Fruit fly (Drosophila melanogaster) whole organism, embryonic: ENCODE results near the gene AnxB9.

Experiments used
- Asciz ChIP-seq: fragments of 200-800 bp; sonication (Bioruptor generic); optimal IDR thresholded peaks from 2 replicates; lab custom pipeline; 2017; ENCODE audit warnings: missing biosample characterization, mild to moderate bottlenecking, missing genetic modification characterization, missing genetic modification reagents
- B-H2 ChIP-seq: fragments of 200-800 bp; sonication (Bioruptor generic); optimal IDR thresholded peaks from 2 replicates; lab custom pipeline; 2018; ENCODE audit warnings: missing biosample characterization, mild to moderate bottlenecking, missing genetic modification characterization
- Blimp-1 ChIP-seq: fragments of 200-800 bp; sonication (Bioruptor generic); optimal IDR thresholded peaks from 3 replicates; lab custom pipeline; 2018; ENCODE audit warnings: missing biosample characterization, missing genetic modification characterization, mild to moderate bottlenecking, moderate library complexity, missing genetic modification reagents
- CG11093 ChIP-seq: fragments of 200-800 bp; sonication (Bioruptor generic); IDR thresholded peaks from 3 replicates; pipeline ENCODE4 v1.3.6; 2022; ENCODE audit warnings: missing biosample characterization, missing genetic modification characterization
- CG11504 ChIP-seq: fragments of 200-800 bp; sonication (Bioruptor generic); optimal IDR thresholded peaks from 3 replicates; lab custom pipeline; 2019; ENCODE audit warnings: missing biosample characterization, mild to moderate bottlenecking, missing genetic modification characterization, moderate library complexity
- CG12391 ChIP-seq: fragments of 200-800 bp; sonication (Bioruptor generic); optimal IDR thresholded peaks from 3 replicates; lab custom pipeline; 2018; ENCODE audit warnings: missing biosample characterization, mild to moderate bottlenecking, missing genetic modification characterization, moderate library complexity
- CG12659 ChIP-seq: fragments of 200-800 bp; sonication (Bioruptor generic); optimal IDR thresholded peaks from 3 replicates; lab custom pipeline; 2017; ENCODE audit warnings: mild to moderate bottlenecking, missing biosample characterization, missing genetic modification reagents, missing genetic modification characterization
- CG12942 ChIP-seq: fragments of 200-800 bp; sonication (Bioruptor generic); optimal IDR thresholded peaks from 3 replicates; lab custom pipeline; 2016; ENCODE audit warnings: missing biosample characterization, missing genetic modification characterization
- CG13775 ChIP-seq: fragments of 200-800 bp; sonication (Bioruptor generic); optimal IDR thresholded peaks from 3 replicates; lab custom pipeline; 2017; ENCODE audit warnings: missing biosample characterization, mild to moderate bottlenecking, missing genetic modification characterization
- CG14441 ChIP-seq: fragments of 200-800 bp; sonication (Bioruptor generic); IDR thresholded peaks from 2 replicates; pipeline ENCODE4 v1.3.6; 2022; ENCODE audit warnings: missing biosample characterization, missing genetic modification characterization
- CG15269 ChIP-seq: fragments of 200-800 bp; sonication (Bioruptor generic); optimal IDR thresholded peaks from 2 replicates; lab custom pipeline; 2018; ENCODE audit warnings: missing biosample characterization, mild to moderate bottlenecking, missing genetic modification characterization, moderate library complexity
- CG1647 ChIP-seq: fragments of 200-800 bp; sonication (Bioruptor generic); optimal IDR thresholded peaks from 3 replicates; lab custom pipeline; 2016; ENCODE audit warnings: missing biosample characterization, missing genetic modification characterization
- CG16813 ChIP-seq: fragments of 200-800 bp; sonication (Bioruptor generic); IDR thresholded peaks from 3 replicates; pipeline ENCODE4 v1.3.6; 2022; ENCODE audit warnings: missing biosample characterization, missing genetic modification characterization; ENCODE audit not compliant: partially characterized antibody
- CG17186 ChIP-seq: fragments of 200-800 bp; sonication (Bioruptor generic); optimal IDR thresholded peaks from 3 replicates; lab custom pipeline; 2017; ENCODE audit warnings: missing biosample characterization, missing genetic modification reagents, missing genetic modification characterization
- CG17385 ChIP-seq: fragments of 200-800 bp; sonication (Bioruptor generic); optimal IDR thresholded peaks from 3 replicates; lab custom pipeline; 2018; ENCODE audit warnings: missing biosample characterization, mild to moderate bottlenecking, missing genetic modification characterization
- CG18262 ChIP-seq: fragments of 200-800 bp; optimal IDR thresholded peaks from 3 replicates; lab custom pipeline; 2019; ENCODE audit warnings: missing biosample characterization, mild to moderate bottlenecking, missing genetic modification characterization, moderate library complexity
- CG2120 ChIP-seq: fragments of 200-800 bp; sonication (Bioruptor generic); optimal IDR thresholded peaks from 3 replicates; lab custom pipeline; 2016; ENCODE audit warnings: missing biosample characterization, missing genetic modification characterization
- CG2202 ChIP-seq: fragments of 200-800 bp; sonication (Bioruptor generic); optimal IDR thresholded peaks from 2 replicates; lab custom pipeline; 2018; ENCODE audit warnings: missing biosample characterization, mild to moderate bottlenecking, missing genetic modification characterization
- CG31441 ChIP-seq: fragments of 200-800 bp; sonication (Bioruptor generic); IDR thresholded peaks from 2 replicates; pipeline ENCODE4 v1.3.6; 2022; ENCODE audit warnings: missing biosample characterization, missing genetic modification characterization
- CG4328 ChIP-seq: fragments of 200-800 bp; sonication (Bioruptor generic); optimal IDR thresholded peaks from 3 replicates; lab custom pipeline; 2017; ENCODE audit warnings: missing biosample characterization, missing genetic modification reagents, missing genetic modification characterization
- CG5953 ChIP-seq: fragments of 200-800 bp; sonication (Bioruptor generic); IDR thresholded peaks from 2 replicates; pipeline ENCODE4 v1.3.6; 2022; ENCODE audit warnings: missing biosample characterization, missing genetic modification characterization
- Chrac-16 ChIP-seq: fragments of 200-800 bp; sonication (Bioruptor generic); optimal IDR thresholded peaks from 3 replicates; lab custom pipeline; 2016; ENCODE audit warnings: missing biosample characterization, missing genetic modification characterization
- D19A ChIP-seq: fragments of 200-800 bp; optimal IDR thresholded peaks from 3 replicates; lab custom pipeline; 2019; ENCODE audit warnings: missing biosample characterization, mild to moderate bottlenecking, missing genetic modification characterization, moderate library complexity
- Fer1 ChIP-seq: fragments of 200-800 bp; sonication (Bioruptor generic); optimal IDR thresholded peaks from 2 replicates; lab custom pipeline; 2017; ENCODE audit warnings: missing biosample characterization, mild to moderate bottlenecking, missing genetic modification characterization
- H2.0 ChIP-seq: fragments of 200-800 bp; sonication (Bioruptor generic); IDR thresholded peaks from 2 replicates; pipeline ENCODE4 v1.3.6; 2022; ENCODE audit warnings: missing biosample characterization, missing genetic modification characterization
- HLH3B ChIP-seq: fragments of 200-800 bp; sonication (Bioruptor generic); IDR thresholded peaks from 2 replicates; pipeline ENCODE4 v1.3.6; 2022; ENCODE audit warnings: missing biosample characterization, missing genetic modification characterization
- HLH4C ChIP-seq: fragments of 200-800 bp; sonication (Bioruptor generic); IDR thresholded peaks from 3 replicates; pipeline ENCODE4 v1.3.6; 2022; ENCODE audit warnings: missing biosample characterization, missing genetic modification characterization; ENCODE audit not compliant: partially characterized antibody
- Hsf ChIP-seq: fragments of 200-800 bp; sonication (Bioruptor generic); optimal IDR thresholded peaks from 3 replicates; lab custom pipeline; 2016; ENCODE audit warnings: missing biosample characterization, missing genetic modification characterization
- Lhr ChIP-seq: fragments of 200-800 bp; sonication (Bioruptor generic); optimal IDR thresholded peaks from 3 replicates; lab custom pipeline; 2017; ENCODE audit warnings: mild to moderate bottlenecking, missing biosample characterization, missing genetic modification reagents, missing genetic modification characterization
- Sin3A ChIP-seq: fragments of >200 bp; optimal IDR thresholded peaks from 2 replicates; lab custom pipeline; 2018
- Six4 ChIP-seq: fragments of 200-800 bp; sonication (Bioruptor generic); optimal IDR thresholded peaks from 2 replicates; lab custom pipeline; 2016; ENCODE audit warnings: missing biosample characterization, missing genetic modification characterization
- Sox100B ChIP-seq: fragments of 200-800 bp; sonication (Bioruptor generic); optimal IDR thresholded peaks from 3 replicates; lab custom pipeline; 2018; ENCODE audit warnings: missing biosample characterization, mild to moderate bottlenecking, missing genetic modification characterization
- ac ChIP-seq: fragments of 200-800 bp; sonication (Bioruptor generic); optimal IDR thresholded peaks from 3 replicates; lab custom pipeline; 2017; ENCODE audit warnings: missing biosample characterization, mild to moderate bottlenecking, missing genetic modification characterization
- amos ChIP-seq: fragments of 200-800 bp; sonication (Bioruptor generic); IDR thresholded peaks from 2 replicates; pipeline ENCODE4 v1.3.6; 2022; ENCODE audit warnings: missing biosample characterization, missing genetic modification characterization; ENCODE audit not compliant: partially characterized antibody
- chinmo ChIP-seq: fragments of 200-800 bp; sonication (Bioruptor generic); IDR thresholded peaks from 4 replicates; pipeline ENCODE4 v1.3.6; 2022; ENCODE audit warnings: missing biosample characterization, missing genetic modification characterization; ENCODE audit not compliant: partially characterized antibody
- dmrt11E ChIP-seq: fragments of 200-800 bp; sonication (Bioruptor generic); optimal IDR thresholded peaks from 3 replicates; lab custom pipeline; 2018; ENCODE audit warnings: missing biosample characterization, mild to moderate bottlenecking, missing genetic modification characterization, moderate library complexity
- fd102C ChIP-seq: fragments of 200-800 bp; sonication (Bioruptor generic); optimal IDR thresholded peaks from 2 replicates; lab custom pipeline; 2018; ENCODE audit warnings: missing biosample characterization, mild to moderate bottlenecking, missing genetic modification characterization, moderate library complexity
- fd3F ChIP-seq: fragments of 200-800 bp; sonication (Bioruptor generic); optimal IDR thresholded peaks from 2 replicates; lab custom pipeline; 2018; ENCODE audit warnings: missing biosample characterization, mild to moderate bottlenecking, missing genetic modification characterization, moderate library complexity
- grau ChIP-seq: fragments of 200-800 bp; optimal IDR thresholded peaks from 3 replicates; lab custom pipeline; 2019; ENCODE audit warnings: missing biosample characterization, mild to moderate bottlenecking, missing genetic modification characterization, moderate library complexity
- gsb ChIP-seq: fragments of 200-800 bp; sonication (Bioruptor generic); IDR thresholded peaks from 2 replicates; pipeline ENCODE4 v1.3.6; 2022; ENCODE audit warnings: missing biosample characterization, missing genetic modification characterization
- insv ChIP-seq, 2 experiments: fragments of 200-800 bp; sonication (Bioruptor generic); optimal IDR thresholded peaks; 3 replicates each; lab custom pipeline; 2016 to 2018; ENCODE audit warnings: missing biosample characterization in 2 of 2, missing genetic modification characterization in 2 of 2
- lola ChIP-seq, 3 experiments: fragments of >200 bp in 2 of 3; fragments of 200-800 bp in 1 of 3; sonication (Bioruptor generic) in 1 of 3; optimal IDR thresholded peaks; 2 replicates each; lab custom pipeline; 2017 to 2019; ENCODE audit warnings: missing biosample characterization in 3 of 3, missing genetic modification characterization in 3 of 3, mild to moderate bottlenecking in 1 of 3, moderate library complexity in 1 of 3
- nmo ChIP-seq: fragments of 200-800 bp; sonication (Bioruptor generic); optimal IDR thresholded peaks from 2 replicates; lab custom pipeline; 2018; ENCODE audit warnings: missing biosample characterization, mild to moderate bottlenecking, missing genetic modification characterization, moderate library complexity
- otp ChIP-seq: fragments of 200-800 bp; sonication (Bioruptor generic); IDR thresholded peaks from 3 replicates; pipeline ENCODE4, ENCODE4 v1.3.6; 2022; ENCODE audit warnings: missing biosample characterization, missing genetic modification characterization
- sens ChIP-seq: fragments of 200-800 bp; sonication (Bioruptor generic); peaks from one replicate; lab custom pipeline; 2016; ENCODE audit warnings: missing biosample characterization, missing genetic modification characterization
- sqz ChIP-seq: fragments of 200-800 bp; sonication (Bioruptor generic); optimal IDR thresholded peaks from 3 replicates; lab custom pipeline; 2018; ENCODE audit warnings: missing biosample characterization, mild to moderate bottlenecking, missing genetic modification characterization
- sr ChIP-seq: fragments of 200-800 bp; sonication (Bioruptor generic); IDR thresholded peaks from 3 replicates; pipeline ENCODE4 v1.3.6; 2022; ENCODE audit warnings: missing biosample characterization, missing genetic modification characterization
- usp ChIP-seq: fragments of >200 bp; optimal IDR thresholded peaks from 2 replicates; lab custom pipeline; 2017; ENCODE audit warnings: missing biosample characterization, missing genetic modification characterization
- wek ChIP-seq: fragments of 200-800 bp; sonication (Bioruptor generic); optimal IDR thresholded peaks from 3 replicates; lab custom pipeline; 2018; ENCODE audit warnings: missing biosample characterization, mild to moderate bottlenecking, missing genetic modification characterization, moderate library complexity

Gene AnxB9

DNA sequence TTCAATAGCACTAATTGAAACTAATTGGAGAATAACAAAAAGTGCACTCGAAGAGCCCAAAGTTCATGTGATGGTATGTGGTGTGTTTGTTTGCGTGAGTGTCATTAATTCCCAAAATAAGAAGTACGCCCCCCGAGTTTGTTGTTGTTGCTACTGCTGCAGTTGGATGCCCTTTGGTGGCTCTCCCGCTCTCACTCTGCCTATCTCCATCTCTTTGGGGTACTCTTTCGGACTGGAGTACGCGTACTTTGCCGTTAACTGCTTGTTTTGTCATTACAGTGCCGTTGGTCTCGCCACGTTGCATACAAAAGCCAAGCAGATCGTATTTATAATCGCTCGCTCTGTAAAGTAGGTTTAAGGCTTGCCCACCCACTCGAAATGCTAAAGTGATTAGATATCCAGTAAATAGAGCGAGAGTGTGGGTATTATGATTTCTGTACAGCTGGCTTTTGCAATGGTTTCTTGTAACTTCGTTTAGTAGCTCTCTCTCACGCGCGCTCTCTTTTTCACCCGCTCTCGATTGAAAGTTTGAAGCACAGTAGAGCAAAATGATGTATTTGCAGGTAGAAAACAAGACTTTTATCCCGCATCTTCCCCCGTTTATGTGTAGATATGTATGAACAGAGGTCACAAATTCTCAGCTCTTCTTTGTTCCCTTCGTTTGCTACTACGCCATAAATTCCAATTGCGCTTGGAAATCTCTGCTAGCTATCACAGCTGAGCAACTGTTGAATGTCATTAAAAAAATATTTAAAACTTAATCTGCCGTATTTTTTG is 47.1 kb downstream of the AnxB9 start (continued):
- peak; percentile 38 for TF ChIP-seq CG12391
- no peak for TF ChIP-seq gsb (GFP tag; lab: Robert Waterston, UW)
- TF ChIP-seq CG2120 = peak; percentile 27
- TF ChIP-seq Sox100B (GFP tag; lab: Kevin White, UChicago) = peak; percentile 25
- no peak for TF ChIP-seq wek
- TF ChIP-seq chinmo = 0 out of 4 replicates have a peak, but pooled peaks have one; percentile 12
- TF ChIP-seq fd3F = no peak
- TF ChIP-seq CG14441 = peak; percentile 55; the same call in 1 of the 2 replicates
- TF ChIP-seq Sin3A = no peak
- TF ChIP-seq otp = no peak
- no peak for TF ChIP-seq dmrt11E (tag; lab: Kevin White, UChicago)
- no peak for TF ChIP-seq amos (GFP tag; lab: Robert Waterston, UW)
- peak; percentile 45 for TF ChIP-seq CG12659
- TF ChIP-seq CG11093 (GFP tag; lab: Robert Waterston, UW) = no peak
- TF ChIP-seq CG4328 = peak; percentile 2
- no peak for TF ChIP-seq CG2202 (tag; lab: Kevin White, UChicago)
- TF ChIP-seq sqz (GFP tag; lab: Kevin White, UChicago) = peak; percentile 56
- 0 out of 2 replicates have a peak, but pooled peaks have one; percentile 14 for TF ChIP-seq H2.0
- peak; percentile 37 for TF ChIP-seq Fer1 (GFP tag; lab: Kevin White, UChicago)
- TF ChIP-seq Blimp-1 (GFP tag; lab: Kevin White, UChicago) = peak; percentile 34
- TF ChIP-seq Lhr = no peak
- no peak for TF ChIP-seq ac (GFP tag; lab: Kevin White, UChicago)
- TF ChIP-seq Six4 (GFP tag; lab: Kevin White, UChicago) = no peak
- TF ChIP-seq Asciz = peak; percentile 38
- TF ChIP-seq CG5953 (GFP tag; lab: Robert Waterston, UW) = no peak
- TF ChIP-seq fd102C (GFP tag; lab: Kevin White, UChicago) = no peak
- no peak for TF ChIP-seq CG12942 (GFP tag; lab: Kevin White, UChicago)
- TF ChIP-seq usp (GFP tag; lab: Kevin White, UChicago) = no peak
- TF ChIP-seq CG31441 (GFP tag; lab: Robert Waterston, UW) = no peak; the same call in 1 of the 2 replicates
- TF ChIP-seq D19A (tag; lab: Kevin White, UChicago) = no peak
- no peak for TF ChIP-seq CG16813 (GFP tag; lab: Robert Waterston, UW)
- peak; percentile 57 for TF ChIP-seq grau (tag; lab: Kevin White, UChicago)
- no peak for TF ChIP-seq CG17186
- peak; percentile 87 for TF ChIP-seq sens (GFP tag; lab: Kevin White, UChicago)
- TF ChIP-seq HLH3B (GFP tag; lab: Robert Waterston, UW) = no peak
- peak; percentile 57 for TF ChIP-seq CG17385 (GFP tag; lab: Kevin White, UChicago)
- TF ChIP-seq HLH4C (GFP tag; lab: Robert Waterston, UW) = 0 out of 3 replicates have a peak, but pooled peaks have one; percentile 23
- peak; percentile 20 for TF ChIP-seq Hsf
- TF ChIP-seq CG18262 = peak; percentile 14
- TF ChIP-seq Chrac-16 (GFP tag; lab: Kevin White, UChicago) = peak; percentile 9
- TF ChIP-seq B-H2 (GFP tag; lab: Kevin White, UChicago) = no peak
- peak; percentile 9 for TF ChIP-seq CG13775 (GFP tag; lab: Kevin White, UChicago)
- no peak for TF ChIP-seq lola (GFP tag; optimal IDR thresholded peaks at IDR 0.05; lab: Kevin White, UChicago)
- no peak for TF ChIP-seq sr (GFP tag; lab: Robert Waterston, UW)
- no peak for TF ChIP-seq insv (GFP tag; optimal IDR thresholded peaks at IDR 0.05; lab: Kevin White, UChicago)
- TF ChIP-seq CG11504 (tag; lab: Kevin White, UChicago) = peak; percentile 60
- no peak for TF ChIP-seq CG1647 (GFP tag; lab: Kevin White, UChicago)
- TF ChIP-seq CG15269 = peak; percentile 60
- TF ChIP-seq nmo = peak; percentile 31
